Fruit fly (Drosophila melanogaster) whole organism, embryonic: ENCODE results near the gene Hou.

Experiments used
- Ada2b ChIP-seq: fragments of 200-800 bp; sonication (Bioruptor generic); IDR thresholded peaks from 2 replicates; pipeline ENCODE4 v1.3.6; 2022; ENCODE audit warnings: missing biosample characterization, missing genetic modification characterization
- Antp ChIP-seq: fragments of 200-800 bp; sonication (Bioruptor generic); optimal IDR thresholded peaks from 3 replicates; lab custom pipeline; 2016; ENCODE audit warnings: missing biosample characterization, missing genetic modification characterization
- BtbVII ChIP-seq: fragments of 200-800 bp; sonication (Bioruptor generic); optimal IDR thresholded peaks from 3 replicates; lab custom pipeline; 2017; ENCODE audit warnings: missing biosample characterization, mild to moderate bottlenecking, missing genetic modification characterization
- CG10267 ChIP-seq: fragments of 200-800 bp; sonication (Bioruptor generic); optimal IDR thresholded peaks from 2 replicates; lab custom pipeline; 2018; ENCODE audit warnings: missing biosample characterization, mild to moderate bottlenecking, missing genetic modification characterization, moderate library complexity
- CG10462 ChIP-seq: fragments of 200-800 bp; sonication (Bioruptor generic); optimal IDR thresholded peaks from 2 replicates; lab custom pipeline; 2016; ENCODE audit warnings: missing biosample characterization, missing genetic modification characterization
- CG10979 ChIP-seq: fragments of 200-800 bp; sonication (Bioruptor generic); optimal IDR thresholded peaks from 2 replicates; lab custom pipeline; 2018; ENCODE audit warnings: missing biosample characterization, mild to moderate bottlenecking, missing genetic modification characterization, moderate library complexity
- CG13287 ChIP-seq: fragments of 200-800 bp; sonication (Bioruptor generic); IDR thresholded peaks from 2 replicates; pipeline ENCODE4 v1.3.6; 2022; ENCODE audit warnings: missing biosample characterization, missing genetic modification characterization; ENCODE audit not compliant: partially characterized antibody
- CG14710 ChIP-seq: fragments of 200-800 bp; sonication (Bioruptor generic); optimal IDR thresholded peaks from 3 replicates; lab custom pipeline; 2019; ENCODE audit warnings: missing biosample characterization, mild to moderate bottlenecking, missing genetic modification characterization, moderate library complexity
- CG15514 ChIP-seq: fragments of 200-800 bp; sonication (Bioruptor generic); optimal IDR thresholded peaks from 3 replicates; lab custom pipeline; 2017; ENCODE audit warnings: missing biosample characterization, missing genetic modification characterization, mild to moderate bottlenecking, moderate library complexity, missing genetic modification reagents
- CG17359 ChIP-seq: fragments of 200-800 bp; sonication (Bioruptor generic); optimal IDR thresholded peaks from 3 replicates; lab custom pipeline; 2018; ENCODE audit warnings: missing biosample characterization, mild to moderate bottlenecking, missing genetic modification characterization, moderate library complexity
- CG17385 ChIP-seq: fragments of 200-800 bp; sonication (Bioruptor generic); optimal IDR thresholded peaks from 3 replicates; lab custom pipeline; 2018; ENCODE audit warnings: missing biosample characterization, mild to moderate bottlenecking, missing genetic modification characterization
- CG2202 ChIP-seq: fragments of 200-800 bp; sonication (Bioruptor generic); optimal IDR thresholded peaks from 2 replicates; lab custom pipeline; 2018; ENCODE audit warnings: missing biosample characterization, mild to moderate bottlenecking, missing genetic modification characterization
- CG31441 ChIP-seq: fragments of 200-800 bp; sonication (Bioruptor generic); IDR thresholded peaks from 2 replicates; pipeline ENCODE4 v1.3.6; 2022; ENCODE audit warnings: missing biosample characterization, missing genetic modification characterization
- CG3163 ChIP-seq: fragments of 200-800 bp; sonication (Bioruptor generic); optimal IDR thresholded peaks from 3 replicates; lab custom pipeline; 2016; ENCODE audit warnings: missing biosample characterization, missing genetic modification characterization
- CG3281 ChIP-seq: fragments of 200-800 bp; sonication (Bioruptor generic); optimal IDR thresholded peaks from 3 replicates; lab custom pipeline; 2017; ENCODE audit warnings: missing biosample characterization, mild to moderate bottlenecking, missing genetic modification characterization
- CG33213 ChIP-seq: fragments of 200-800 bp; sonication (Bioruptor generic); optimal IDR thresholded peaks from 3 replicates; lab custom pipeline; 2016; ENCODE audit warnings: missing biosample characterization, missing genetic modification characterization
- CG4404 ChIP-seq: fragments of 200-800 bp; sonication (Bioruptor generic); IDR thresholded peaks from 2 replicates; pipeline ENCODE4 v1.3.6; 2022; ENCODE audit warnings: missing biosample characterization, missing genetic modification characterization
- CG5180 ChIP-seq: fragments of 200-800 bp; sonication (Bioruptor generic); optimal IDR thresholded peaks from 3 replicates; lab custom pipeline; 2017; ENCODE audit warnings: missing biosample characterization, missing genetic modification characterization, mild to moderate bottlenecking, moderate library complexity, missing genetic modification reagents
- CG7928 ChIP-seq: fragments of 200-800 bp; sonication (Bioruptor generic); optimal IDR thresholded peaks from 2 replicates; lab custom pipeline; 2017; ENCODE audit warnings: missing biosample characterization, mild to moderate bottlenecking, missing genetic modification characterization
- CG8290 ChIP-seq, 3 experiments: fragments of 200-800 bp; sonication (Bioruptor generic); optimal IDR thresholded peaks; 2 replicates each; lab custom pipeline; 2016 to 2019; ENCODE audit warnings: missing biosample characterization in 3 of 3, missing genetic modification characterization in 3 of 3, mild to moderate bottlenecking in 2 of 3, moderate library complexity in 1 of 3
- D19A ChIP-seq: fragments of 200-800 bp; optimal IDR thresholded peaks from 3 replicates; lab custom pipeline; 2019; ENCODE audit warnings: missing biosample characterization, mild to moderate bottlenecking, missing genetic modification characterization, moderate library complexity
- Dll ChIP-seq: fragments of 200-800 bp; sonication (Bioruptor generic); IDR thresholded peaks from 4 replicates; pipeline ENCODE4 v1.3.6; 2022; ENCODE audit warnings: missing biosample characterization, missing genetic modification characterization; ENCODE audit not compliant: partially characterized antibody
- Ets97D ChIP-seq: fragments of 200-800 bp; sonication (Bioruptor generic); optimal IDR thresholded peaks from 3 replicates; lab custom pipeline; 2016; ENCODE audit warnings: missing biosample characterization, missing genetic modification characterization
- GATAe ChIP-seq: fragments of 200-800 bp; sonication (Bioruptor generic); conservative IDR thresholded peaks from 2 replicates; pipeline ENCODE4 v1.3.6; 2022; ENCODE audit warnings: missing biosample characterization, missing genetic modification characterization
- Hand ChIP-seq: fragments of 200-800 bp; sonication (Bioruptor generic); optimal IDR thresholded peaks from 2 replicates; lab custom pipeline; 2017; ENCODE audit warnings: mild to moderate bottlenecking, missing biosample characterization, missing genetic modification reagents, missing genetic modification characterization
- Hr51 ChIP-seq, 2 experiments: fragments of 200-800 bp; sonication (Bioruptor generic); optimal IDR thresholded peaks; 2 replicates in 1 of 2; 3 replicates in 1 of 2; lab custom pipeline; 2016 to 2018; ENCODE audit warnings: missing biosample characterization in 2 of 2, missing genetic modification characterization in 2 of 2, mild to moderate bottlenecking in 1 of 2, moderate library complexity in 1 of 2
- Hsf ChIP-seq: fragments of 200-800 bp; sonication (Bioruptor generic); optimal IDR thresholded peaks from 3 replicates; lab custom pipeline; 2016; ENCODE audit warnings: missing biosample characterization, missing genetic modification characterization
- Lim3 ChIP-seq: fragments of 200-800 bp; sonication (Bioruptor generic); IDR thresholded peaks from 2 replicates; pipeline ENCODE4 v1.3.6; 2022; ENCODE audit warnings: missing biosample characterization, missing genetic modification characterization
- Med ChIP-seq: fragments of 200-800 bp; sonication (Bioruptor generic); peaks from one replicate; lab custom pipeline; 2016; ENCODE audit warnings: missing biosample characterization, missing genetic modification characterization, mild to moderate bottlenecking, inconsistent platforms, moderate library complexity
- Sry-β ChIP-seq: fragments of 200-800 bp; sonication (Bioruptor generic); optimal IDR thresholded peaks from 2 replicates; lab custom pipeline; 2018; ENCODE audit warnings: missing biosample characterization, mild to moderate bottlenecking, missing genetic modification characterization, moderate library complexity
- Tbp ChIP-seq: fragments of >200 bp; optimal IDR thresholded peaks from 2 replicates; lab custom pipeline; 2018; ENCODE audit warnings: missing biosample characterization, missing genetic modification characterization
- Trl ChIP-seq, 3 experiments: fragments of >200 bp in 2 of 3; fragments of 200-800 bp in 1 of 3; sonication (Bioruptor generic) in 1 of 3; optimal IDR thresholded peaks; 2 replicates in 1 of 3; 3 replicates in 2 of 3; lab custom pipeline; 2016 to 2017; ENCODE audit warnings: missing biosample characterization in 1 of 3, missing genetic modification characterization in 1 of 3
- aop ChIP-seq: fragments of 200-800 bp; sonication (Bioruptor generic); IDR thresholded peaks from 2 replicates; pipeline ENCODE4 v1.3.6; 2022; ENCODE audit warnings: missing biosample characterization, missing genetic modification characterization
- chm ChIP-seq: fragments of 200-800 bp; sonication (Bioruptor generic); IDR thresholded peaks from 2 replicates; pipeline ENCODE4 v1.3.6; 2022; ENCODE audit warnings: missing biosample characterization, missing genetic modification characterization
- cwo ChIP-seq: fragments of 200-800 bp; sonication (Bioruptor generic); optimal IDR thresholded peaks from 3 replicates; lab custom pipeline; 2017; ENCODE audit warnings: missing biosample characterization, missing genetic modification characterization, mild to moderate bottlenecking, moderate library complexity, missing genetic modification reagents
- fd64A ChIP-seq: fragments of 200-800 bp; sonication (Bioruptor generic); optimal IDR thresholded peaks from 3 replicates; lab custom pipeline; 2018; ENCODE audit warnings: missing biosample characterization, mild to moderate bottlenecking, missing genetic modification characterization
- gcm ChIP-seq: fragments of 200-800 bp; sonication (Bioruptor generic); optimal IDR thresholded peaks from 2 replicates; lab custom pipeline; 2019; ENCODE audit warnings: missing biosample characterization, mild to moderate bottlenecking, missing genetic modification characterization, moderate library complexity
- gro ChIP-seq: fragments of 200-800 bp; sonication (Bioruptor generic); optimal IDR thresholded peaks from 2 replicates; lab custom pipeline; 2016; ENCODE audit warnings: missing biosample characterization, missing genetic modification characterization
- gsb-n ChIP-seq: fragments of 200-800 bp; sonication (Bioruptor generic); optimal IDR thresholded peaks from 3 replicates; lab custom pipeline; 2018; ENCODE audit warnings: missing biosample characterization, mild to moderate bottlenecking, missing genetic modification characterization
- gt ChIP-seq: fragments of 200-800 bp; sonication (Bioruptor generic); IDR thresholded peaks from 2 replicates; pipeline ENCODE4 v1.3.6; 2022; ENCODE audit warnings: missing biosample characterization, missing genetic modification characterization
- nau ChIP-seq: fragments of 200-800 bp; sonication (Bioruptor generic); optimal IDR thresholded peaks from 3 replicates; lab custom pipeline; 2017; ENCODE audit warnings: missing biosample characterization, mild to moderate bottlenecking, missing genetic modification characterization, missing genetic modification reagents
- p53 ChIP-seq: fragments of 200-800 bp; sonication (Bioruptor generic); optimal IDR thresholded peaks from 2 replicates; lab custom pipeline; 2016; ENCODE audit warnings: missing biosample characterization, missing genetic modification characterization
- pho ChIP-seq: fragments of 200-800 bp; sonication (Bioruptor generic); optimal IDR thresholded peaks from 2 replicates; lab custom pipeline; 2016; ENCODE audit warnings: missing biosample characterization, missing genetic modification characterization
- pzg ChIP-seq: fragments of 200-800 bp; sonication (Bioruptor generic); optimal IDR thresholded peaks from 3 replicates; lab custom pipeline; 2018; ENCODE audit warnings: missing biosample characterization, mild to moderate bottlenecking, missing genetic modification characterization, moderate library complexity
- run ChIP-seq: fragments of 200-800 bp; sonication (Bioruptor generic); optimal IDR thresholded peaks from 3 replicates; lab custom pipeline; 2018; ENCODE audit warnings: missing biosample characterization, mild to moderate bottlenecking, missing genetic modification characterization
- stc ChIP-seq: fragments of 200-800 bp; sonication (Bioruptor generic); IDR thresholded peaks from 2 replicates; pipeline ENCODE4 v1.3.6; 2022; ENCODE audit warnings: missing biosample characterization, missing genetic modification characterization
- tll ChIP-seq, 2 experiments: fragments of 200-800 bp in 1 of 2; fragments of >200 bp in 1 of 2; sonication (Bioruptor generic) in 1 of 2; optimal IDR thresholded peaks; 2 replicates each; lab custom pipeline; 2017 to 2019; ENCODE audit warnings: missing biosample characterization in 2 of 2, missing genetic modification characterization in 2 of 2, mild to moderate bottlenecking in 1 of 2, moderate library complexity in 1 of 2
- wek ChIP-seq: fragments of 200-800 bp; sonication (Bioruptor generic); optimal IDR thresholded peaks from 3 replicates; lab custom pipeline; 2018; ENCODE audit warnings: missing biosample characterization, mild to moderate bottlenecking, missing genetic modification characterization, moderate library complexity
- zf30C ChIP-seq: fragments of 200-800 bp; sonication (Bioruptor generic); optimal IDR thresholded peaks from 3 replicates; lab custom pipeline; 2018; ENCODE audit warnings: missing biosample characterization, mild to moderate bottlenecking, missing genetic modification characterization

Gene Hou

dm6 chrX:18635118-18635552 lies 15.1 kb downstream of the Hou start (continued):
- TF ChIP-seq gro: peak; percentile 43
- TF ChIP-seq pzg (GFP tag; lab: Kevin White, UChicago): peak; percentile 29
- no peak for TF ChIP-seq stc (GFP tag; lab: Robert Waterston, UW)
- no peak for TF ChIP-seq CG8290 (GFP tag; optimal IDR thresholded peaks at IDR 0.05; lab: Kevin White, UChicago)
- peak in 1 of 2 experiments; percentile 62 for TF ChIP-seq CG8290 (tag; optimal IDR thresholded peaks at IDR 0.05; lab: Kevin White, UChicago)
- no peak for TF ChIP-seq CG4404
- no peak for TF ChIP-seq CG17359 (tag; lab: Kevin White, UChicago)
- peak; percentile 49 for TF ChIP-seq Antp
- no peak for TF ChIP-seq run (tag; lab: Kevin White, UChicago)
- TF ChIP-seq CG17385: no peak
- TF ChIP-seq tll (GFP tag; optimal IDR thresholded peaks at IDR 0.05; lab: Kevin White, UChicago): no peak
- TF ChIP-seq Hsf (GFP tag; lab: Kevin White, UChicago): peak; percentile 55
- TF ChIP-seq Hand: no peak
- no peak for TF ChIP-seq fd64A (GFP tag; lab: Kevin White, UChicago)
- TF ChIP-seq CG3281 (GFP tag; lab: Kevin White, UChicago): no peak
- peak; percentile 89 for TF ChIP-seq CG10979
- peak; percentile 91 for TF ChIP-seq Med (GFP tag; lab: Kevin White, UChicago)
- peak; percentile 48 for TF ChIP-seq Ets97D (GFP tag; lab: Kevin White, UChicago)
- TF ChIP-seq CG10462 (GFP tag; lab: Kevin White, UChicago): no peak
- no peak for TF ChIP-seq CG31441 (GFP tag; lab: Robert Waterston, UW)
- TF ChIP-seq CG7928 (GFP tag; lab: Kevin White, UChicago): no peak
- no peak for TF ChIP-seq Ada2b (GFP tag; lab: Robert Waterston, UW)
- TF ChIP-seq chm (GFP tag; lab: Robert Waterston, UW): no peak
- no peak for TF ChIP-seq Lim3 (GFP tag; lab: Robert Waterston, UW)
- TF ChIP-seq CG5180 (GFP tag; lab: Kevin White, UChicago): no peak
- no peak for TF ChIP-seq gsb-n (tag; lab: Kevin White, UChicago)
- TF ChIP-seq CG15514 (GFP tag; lab: Kevin White, UChicago): peak; percentile 49
- TF ChIP-seq CG14710 (tag; lab: Kevin White, UChicago): no peak
- peak; percentile 27 for TF ChIP-seq pho
- no peak for TF ChIP-seq nau
- no peak for TF ChIP-seq aop (GFP tag; lab: Robert Waterston, UW)
- peak; percentile 85; the same call in 3 of the 4 replicates for TF ChIP-seq Dll (GFP tag; lab: Robert Waterston, UW)
- no peak for TF ChIP-seq p53 (GFP tag; lab: Kevin White, UChicago)
- no peak for TF ChIP-seq wek (GFP tag; lab: Kevin White, UChicago)
- no peak for TF ChIP-seq gt (GFP tag; lab: Robert Waterston, UW)
- no peak for TF ChIP-seq Tbp
- no peak for TF ChIP-seq zf30C (GFP tag; lab: Kevin White, UChicago)
- TF ChIP-seq gcm (GFP tag; lab: Kevin White, UChicago): no peak
- peak; percentile 20 for TF ChIP-seq cwo (GFP tag; lab: Kevin White, UChicago)
- peak; percentile 8 for TF ChIP-seq CG10267
- no peak for TF ChIP-seq Trl (optimal IDR thresholded peaks at IDR 0.05; lab: Kevin White, UChicago)
- TF ChIP-seq Trl (GFP tag; optimal IDR thresholded peaks at IDR 0.05; lab: Kevin White, UChicago): peak; percentile 48
- no peak for TF ChIP-seq BtbVII (GFP tag; lab: Kevin White, UChicago)
- peak; percentile 34 for TF ChIP-seq CG3163
- no peak for TF ChIP-seq Sry-β (GFP tag; lab: Kevin White, UChicago)
- peak in 1 of 2 experiments; percentile 20 for TF ChIP-seq Hr51 (GFP tag; optimal IDR thresholded peaks at IDR 0.05; lab: Kevin White, UChicago)
- TF ChIP-seq CG33213: peak; percentile 57
- TF ChIP-seq CG13287 (GFP tag; lab: Robert Waterston, UW): peak; percentile 80
- no peak for TF ChIP-seq GATAe (GFP tag; lab: Robert Waterston, UW)
- TF ChIP-seq D19A: peak; percentile 3
- TF ChIP-seq CG2202: no peak
